Fruit fly (Drosophila melanogaster): ENCODE data around the gene CG12539.

The CG12539 gene

dm6 chrX:14853153-14853672 lies 8.7 kb upstream of the CG12539 start, which contains the start of gene CG9521:
CG9521 (minus strand) TSS chrX:14853269.
- TF ChIP-seq Hr96 (GFP tag; optimal IDR thresholded peaks at IDR 0.05) (no peak), pad (GFP tag; optimal IDR thresholded peaks at IDR 0.05) (no peak), ovo (GFP tag; optimal IDR thresholded peaks at IDR 0.05) (no peak), tj (GFP tag; optimal IDR thresholded peaks at IDR 0.05) (no peak), Clk (GFP tag; optimal IDR thresholded peaks at IDR 0.05) (no peak), cic (GFP tag; optimal IDR thresholded peaks at IDR 0.05) (no peak), CG5204 (GFP tag; optimal IDR thresholded peaks at IDR 0.05) (no peak), CG12768 (GFP tag; optimal IDR thresholded peaks at IDR 0.05) (no peak), Mnt (GFP tag; optimal IDR thresholded peaks at IDR 0.05) (no peak), cnc (optimal IDR thresholded peaks at IDR 0.05) (no peak), CG1620 (GFP tag; optimal IDR thresholded peaks at IDR 0.05) (no peak), CG7101 (tag; optimal IDR thresholded peaks at IDR 0.05) (no peak), CG7045 (GFP tag; optimal IDR thresholded peaks at IDR 0.05) (no peak)

dm6 chrX:14850069-14850468 lies 5.5 kb upstream of the CG12539 start:
- TF ChIP-seq CG1620 (GFP tag; optimal IDR thresholded peaks at IDR 0.05), result no peak
- TF ChIP-seq kay (GFP tag; ENCODE audit: borderline replicate concordance), result peak; percentile 81
- TF ChIP-seq CG11617 (GFP tag; optimal IDR thresholded peaks at IDR 0.05), result no peak

DNA sequence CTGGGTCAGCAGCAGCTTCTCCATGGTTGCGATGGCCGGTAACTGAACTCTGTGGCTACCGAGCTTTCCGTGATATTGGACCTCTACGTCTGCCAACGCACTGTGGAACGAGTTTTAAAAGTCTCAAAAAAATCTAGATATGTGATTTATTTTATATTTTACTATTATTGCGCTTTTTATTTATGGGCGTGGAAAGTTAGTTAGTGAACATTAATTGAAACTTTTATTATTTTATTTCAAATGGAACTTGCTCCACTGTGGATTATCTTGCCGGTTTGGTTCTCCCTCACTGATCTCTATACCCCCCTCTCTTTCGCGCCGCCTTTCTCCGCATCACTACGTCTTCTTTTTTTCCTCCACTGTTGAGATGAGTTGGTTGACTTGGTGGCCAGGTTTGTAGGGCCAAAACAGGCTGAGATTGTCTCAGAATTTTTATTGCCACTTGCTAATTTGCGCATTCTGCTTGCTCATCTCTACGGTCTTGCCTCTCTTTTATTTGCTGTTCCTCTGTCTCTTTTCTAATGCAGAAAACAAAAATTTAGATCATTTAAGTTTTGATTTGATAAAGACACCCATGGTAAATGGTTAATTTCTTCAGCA lies 4.3 kb upstream of the CG12539 start, which contains the start of gene CG9522:
Gene CG9522, minus strand, starts transcription at position 54 of the 600 bp plus-strand sequence.
- TF ChIP-seq toe (GFP tag; optimal IDR thresholded peaks at IDR 0.05) (no peak), CG5204 (GFP tag; optimal IDR thresholded peaks at IDR 0.05) (no peak), pad (GFP tag; optimal IDR thresholded peaks at IDR 0.05) (no peak), cnc (optimal IDR thresholded peaks at IDR 0.05) (no peak)

DNA sequence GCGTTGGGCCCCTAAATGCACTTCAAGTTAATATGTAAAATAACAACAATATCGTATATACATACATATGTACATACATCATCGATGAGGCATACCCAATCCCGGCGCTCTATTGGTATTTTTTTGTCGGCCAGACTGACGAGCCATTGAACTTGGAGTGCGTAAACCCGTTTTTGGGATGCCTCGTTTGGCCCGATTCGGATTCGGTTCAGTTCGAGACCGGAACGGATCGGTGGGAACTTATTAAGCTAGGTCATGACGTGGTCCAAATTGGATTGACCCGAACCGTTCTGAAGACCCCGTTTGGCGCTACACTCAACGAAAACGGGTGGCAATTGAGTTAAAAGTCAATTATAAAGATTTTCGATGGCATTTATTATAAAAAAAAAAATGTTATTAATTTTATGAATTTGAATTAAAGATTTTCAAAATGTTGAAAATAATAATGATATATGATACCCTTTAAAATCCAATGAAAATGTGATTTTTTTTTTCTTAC lies 1.6 kb upstream of the CG12539 start:
- TF ChIP-seq tj (GFP tag; optimal IDR thresholded peaks at IDR 0.05), result no peak
- no peak for TF ChIP-seq CG7045 (GFP tag; optimal IDR thresholded peaks at IDR 0.05)
- TF ChIP-seq CG7101 (tag; optimal IDR thresholded peaks at IDR 0.05), result no peak
- TF ChIP-seq CG12768 (GFP tag; optimal IDR thresholded peaks at IDR 0.05), result no peak
- no peak for TF ChIP-seq CG14711 (tag; optimal IDR thresholded peaks at IDR 0.05)
- TF ChIP-seq Hr96 (GFP tag; optimal IDR thresholded peaks at IDR 0.05), result no peak

dm6 chrX:14841893-14842505 lies 2.6 kb downstream of the CG12539 start:
- TF ChIP-seq CG7101 (tag; optimal IDR thresholded peaks at IDR 0.05), result no peak
- no peak for TF ChIP-seq CG14711 (tag; optimal IDR thresholded peaks at IDR 0.05)
- TF ChIP-seq CG5204 (GFP tag; optimal IDR thresholded peaks at IDR 0.05), result no peak
- TF ChIP-seq toe (GFP tag; optimal IDR thresholded peaks at IDR 0.05), result no peak
- TF ChIP-seq CG7045 (GFP tag; optimal IDR thresholded peaks at IDR 0.05), result no peak
- TF ChIP-seq CG33017 (tag; optimal IDR thresholded peaks at IDR 0.05), result no peak
- TF ChIP-seq Crg-1 (GFP tag; optimal IDR thresholded peaks at IDR 0.05), result no peak
- no peak for TF ChIP-seq CG12768 (GFP tag; optimal IDR thresholded peaks at IDR 0.05)
- TF ChIP-seq CG1620 (GFP tag; optimal IDR thresholded peaks at IDR 0.05), result no peak
- no peak for TF ChIP-seq cnc (optimal IDR thresholded peaks at IDR 0.05)
- no peak for TF ChIP-seq bab1 (GFP tag; optimal IDR thresholded peaks at IDR 0.05)

dm6 chrX:14840417-14840872 lies 4.1 kb downstream of the CG12539 start:
- TF ChIP-seq Mnt (GFP tag; optimal IDR thresholded peaks at IDR 0.05) (no peak), CG7101 (tag; optimal IDR thresholded peaks at IDR 0.05) (peak; percentile 37), CG1620 (GFP tag; optimal IDR thresholded peaks at IDR 0.05) (no peak), kay (GFP tag; ENCODE audit: borderline replicate concordance) (peak; percentile 93), CG14711 (tag; optimal IDR thresholded peaks at IDR 0.05) (peak; percentile 37), bab1 (GFP tag; optimal IDR thresholded peaks at IDR 0.05) (peak; percentile 10), pad (GFP tag; optimal IDR thresholded peaks at IDR 0.05) (no peak), ovo (GFP tag; optimal IDR thresholded peaks at IDR 0.05) (no peak), toe (GFP tag; optimal IDR thresholded peaks at IDR 0.05) (no peak), CG33017 (tag; optimal IDR thresholded peaks at IDR 0.05) (peak; percentile 15), Crg-1 (GFP tag; optimal IDR thresholded peaks at IDR 0.05) (no peak)

DNA sequence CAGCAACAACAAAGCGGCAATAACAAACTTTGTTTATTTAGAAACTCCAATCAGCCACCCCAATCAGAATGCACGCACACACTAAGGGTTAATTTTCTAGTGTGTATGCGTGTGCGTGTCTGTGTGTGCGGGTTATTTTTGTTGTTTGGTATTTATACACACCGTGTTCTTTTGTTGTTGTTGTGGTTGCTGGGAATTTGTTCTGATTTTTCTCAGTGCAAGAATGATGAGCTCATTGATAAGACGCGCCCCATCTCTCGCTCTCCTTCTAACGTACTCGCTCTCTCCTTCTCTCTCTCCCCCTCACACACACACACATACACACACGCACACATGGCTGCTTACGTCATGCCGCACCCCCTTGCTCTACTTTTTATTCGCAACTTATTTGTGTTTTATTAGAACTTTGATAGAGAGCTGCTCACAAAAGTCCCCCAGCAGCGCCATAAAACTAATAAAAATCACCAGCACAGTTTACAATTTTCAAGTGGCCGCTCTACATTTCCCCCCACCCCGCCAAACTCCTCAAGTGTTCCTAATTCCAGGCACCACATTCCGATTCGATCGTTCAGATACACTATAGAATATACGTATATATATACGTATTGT lies 4.7 kb downstream of the CG12539 start:
- TF ChIP-seq cic (GFP tag; optimal IDR thresholded peaks at IDR 0.05) (peak; percentile 74), CG7101 (tag; optimal IDR thresholded peaks at IDR 0.05) (peak; percentile 35), bab1 (GFP tag; optimal IDR thresholded peaks at IDR 0.05) (no peak), CG14711 (tag; optimal IDR thresholded peaks at IDR 0.05) (peak; percentile 2), pad (GFP tag; optimal IDR thresholded peaks at IDR 0.05) (peak; percentile 40), Hr96 (GFP tag; optimal IDR thresholded peaks at IDR 0.05) (no peak), Crg-1 (GFP tag; optimal IDR thresholded peaks at IDR 0.05) (no peak), cnc (optimal IDR thresholded peaks at IDR 0.05) (no peak), CG5204 (GFP tag; optimal IDR thresholded peaks at IDR 0.05) (no peak), CG12768 (GFP tag; optimal IDR thresholded peaks at IDR 0.05) (no peak), Clk (GFP tag; optimal IDR thresholded peaks at IDR 0.05) (no peak), kay (GFP tag; ENCODE audit: borderline replicate concordance) (no peak), CG7045 (GFP tag; optimal IDR thresholded peaks at IDR 0.05) (no peak), toe (GFP tag; optimal IDR thresholded peaks at IDR 0.05) (no peak), CG33017 (tag; optimal IDR thresholded peaks at IDR 0.05) (no peak), CG1620 (GFP tag; optimal IDR thresholded peaks at IDR 0.05) (no peak), ovo (GFP tag; optimal IDR thresholded peaks at IDR 0.05) (no peak), CG11617 (GFP tag; optimal IDR thresholded peaks at IDR 0.05) (no peak), Mnt (GFP tag; optimal IDR thresholded peaks at IDR 0.05) (peak; percentile 65), tj (GFP tag; optimal IDR thresholded peaks at IDR 0.05) (no peak)

All from whole organism, adult.